Worm (Caenorhabditis elegans): Measurements from ENCODE around the gene F56D5.9.
A peak's percentile ranks its signal among the peaks of the same experiment; 100 is the strongest.

The F56D5.9 gene

ce11 chrIV:9442106-9442532 lies 19.8 kb upstream of the F56D5.9 start (continued):
- TF ChIP-seq snpc-3.4 (tag; optimal IDR thresholded peaks at IDR 0.05) (peak; percentile 30), repo-1 (tag; optimal IDR thresholded peaks at IDR 0.05) (peak; percentile 41), efl-1 (GFP tag; optimal IDR thresholded peaks at IDR 0.05) (no peak), Y95B8A.8 (GFP tag; IDR thresholded peaks at IDR 0.05) (no peak), lsl-1 (GFP tag; optimal IDR thresholded peaks at IDR 0.05) (no peak), ztf-25 (GFP tag; IDR thresholded peaks at IDR 0.05) (no peak), tlf-1 (GFP tag; optimal IDR thresholded peaks at IDR 0.05) (peak; percentile 53), gei-17 (GFP tag; optimal IDR thresholded peaks at IDR 0.05) (no peak), dpl-1 (GFP tag; optimal IDR thresholded peaks at IDR 0.05) (no peak), madf-3 (GFP tag; IDR thresholded peaks at IDR 0.05) (0 out of 2 replicates have a peak, but pooled peaks have one; percentile 21), nfyb-1 (GFP tag; IDR thresholded peaks at IDR 0.05) (peak; percentile 61), lsy-27 (tag; optimal IDR thresholded peaks at IDR 0.05; ENCODE audit: borderline replicate concordance, insufficient read depth) (no peak), T26A5.8 (tag; optimal IDR thresholded peaks at IDR 0.05) (no peak), unc-62 (GFP tag; optimal IDR thresholded peaks at IDR 0.05) (peak; percentile 11)

DNA sequence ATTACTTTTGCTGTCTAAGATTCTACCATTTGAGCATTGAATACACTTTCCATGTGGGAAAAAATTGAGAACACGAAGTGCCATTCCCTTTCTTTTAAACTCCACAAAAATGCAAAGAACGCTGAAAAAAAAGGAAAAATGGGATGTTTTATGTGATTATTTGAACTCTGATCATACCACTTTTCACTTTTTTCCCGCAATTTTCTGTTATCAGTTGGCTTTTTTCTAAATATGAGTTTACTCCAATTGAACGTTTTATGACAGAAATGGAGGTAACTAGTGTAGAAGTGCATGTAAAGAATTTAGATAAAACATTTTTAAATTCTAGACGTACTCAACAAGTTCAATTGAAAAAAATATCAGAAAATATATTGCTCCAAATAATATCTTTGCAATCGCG lies 19.1 kb upstream of the F56D5.9 start:
- TF ChIP-seq F37B4.10 (GFP tag; IDR thresholded peaks at IDR 0.05) (no peak), nhr-80 (tag; optimal IDR thresholded peaks at IDR 0.05) (peak; percentile 23)

DNA sequence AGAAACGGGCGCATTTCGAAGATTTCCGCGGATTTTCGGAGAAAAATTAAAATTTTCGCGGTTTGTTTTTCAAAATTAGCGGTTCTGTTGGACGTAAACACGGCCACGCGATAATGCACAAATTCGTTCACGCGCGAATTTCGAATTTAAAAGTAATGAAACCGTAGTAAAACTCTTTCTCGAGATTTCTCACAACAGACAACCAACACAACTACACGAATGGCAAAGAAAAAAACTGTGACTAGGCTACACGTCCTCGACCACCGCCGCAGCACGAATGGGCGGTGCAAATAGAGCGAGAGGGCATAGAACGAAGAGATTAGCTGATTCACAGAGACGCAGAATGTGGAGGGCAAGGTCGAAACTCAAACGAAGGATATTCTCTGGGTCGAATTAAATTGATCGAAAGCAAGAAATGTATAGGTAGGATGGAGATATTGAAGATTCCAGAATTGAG lies 18.6 kb upstream of the F56D5.9 start, which contains the start of gene idh-1:
Gene idh-1 (minus strand): TSS at position 228 of the 457 bp plus-strand sequence.
- peak; percentile 13 for TF ChIP-seq F49E8.2 (tag; optimal IDR thresholded peaks at IDR 0.05; ENCODE audit: insufficient read depth)
- peak; percentile 88 for TF ChIP-seq dpl-1 (GFP tag; optimal IDR thresholded peaks at IDR 0.05)
- no peak for TF ChIP-seq athp-1 (tag; optimal IDR thresholded peaks at IDR 0.05)
- TF ChIP-seq snpc-3.4 (tag; optimal IDR thresholded peaks at IDR 0.05): peak; percentile 75
- peak; percentile 72 for TF ChIP-seq pbrm-1 (GFP tag; IDR thresholded peaks at IDR 0.05)
- no peak for TF ChIP-seq lin-40 (tag; optimal IDR thresholded peaks at IDR 0.05)
- no peak for TF ChIP-seq bed-2 (GFP tag; IDR thresholded peaks at IDR 0.05)
- TF ChIP-seq hsf-1 (GFP tag; IDR thresholded peaks at IDR 0.05): peak; percentile 65
- TF ChIP-seq attf-6 (GFP tag; IDR thresholded peaks at IDR 0.05): peak; percentile 59; the same call in 1 of the 2 replicates
- no peak for TF ChIP-seq ZK185.1 (tag; optimal IDR thresholded peaks at IDR 0.05; ENCODE audit: poor library complexity, severe bottlenecking)
- TF ChIP-seq let-607 (tag; optimal IDR thresholded peaks at IDR 0.05): no peak
- TF ChIP-seq attf-5 (GFP tag; optimal IDR thresholded peaks at IDR 0.05): peak; percentile 38
- TF ChIP-seq K11D2.4 (GFP tag; IDR thresholded peaks at IDR 0.05): no peak
- peak; percentile 23 for TF ChIP-seq tbx-9 (tag; optimal IDR thresholded peaks at IDR 0.05; ENCODE audit: borderline replicate concordance)
- TF ChIP-seq Y53F4B.3 (GFP tag; IDR thresholded peaks at IDR 0.05): no peak
- TF ChIP-seq ceh-91 (GFP tag; IDR thresholded peaks at IDR 0.05): peak; percentile 85
- TF ChIP-seq ceh-79 (tag; optimal IDR thresholded peaks at IDR 0.05): no peak
- TF ChIP-seq ztf-25 (GFP tag; IDR thresholded peaks at IDR 0.05): no peak
- no peak for TF ChIP-seq sdz-38 (tag; optimal IDR thresholded peaks at IDR 0.05)
- TF ChIP-seq ets-4 (GFP tag; optimal IDR thresholded peaks at IDR 0.05): no peak
- 0 out of 2 replicates have a peak, but pooled peaks have one; percentile 17 for TF ChIP-seq nfyb-1 (GFP tag; IDR thresholded peaks at IDR 0.05)
- no peak for TF ChIP-seq mes-4 (tag; optimal IDR thresholded peaks at IDR 0.05)
- no peak for TF ChIP-seq nfya-2 (GFP tag; IDR thresholded peaks at IDR 0.05)
- TF ChIP-seq hmg-1.2 (GFP tag; IDR thresholded peaks at IDR 0.05): peak; percentile 58
- peak; percentile 19; the same call in 1 of the 2 replicates for TF ChIP-seq ceh-100 (GFP tag; IDR thresholded peaks at IDR 0.05)
- TF ChIP-seq Y95B8A.8 (GFP tag; IDR thresholded peaks at IDR 0.05): peak; percentile 36; the same call in 1 of the 2 replicates
- TF ChIP-seq ceh-40 (GFP tag; IDR thresholded peaks at IDR 0.05): no peak
- TF ChIP-seq somi-1 (GFP tag; optimal IDR thresholded peaks at IDR 0.05): peak; percentile 58
- no peak for TF ChIP-seq nfya-1 (tag; optimal IDR thresholded peaks at IDR 0.05; ENCODE audit: borderline replicate concordance, insufficient read depth)
- no peak for TF ChIP-seq hlh-26 (GFP tag; conservative IDR thresholded peaks at IDR 0.05)
- peak; percentile 95 for TF ChIP-seq efl-1 (GFP tag; optimal IDR thresholded peaks at IDR 0.05)
- peak; percentile 9 for TF ChIP-seq F23B12.7 (tag; optimal IDR thresholded peaks at IDR 0.05; ENCODE audit: insufficient read depth)
- no peak for TF ChIP-seq lag-1 (GFP tag; IDR thresholded peaks at IDR 0.05)
- peak; percentile 42 for TF ChIP-seq zim-3 (tag; optimal IDR thresholded peaks at IDR 0.05)
